Worm (Caenorhabditis elegans) whole organism, early embryonic: ENCODE measurements around the gene C44C10.15.

Experiments used
- B0310.2 ChIP-seq: sonication (generic microtip); optimal IDR thresholded peaks from 2 replicates; lab custom pipeline; 2016; ENCODE audit warnings: mild to moderate bottlenecking, missing genetic modification characterization, missing compliant biosample characterization
- ceh-13 ChIP-seq: fragments of 200-800 bp; sonication (Bioruptor generic); optimal IDR thresholded peaks from 2 replicates; lab custom pipeline; 2018; ENCODE audit warnings: mild to moderate bottlenecking, missing genetic modification characterization, missing compliant biosample characterization
- flt-1 ChIP-seq: fragments of 200-800 bp; sonication (Bioruptor generic); IDR thresholded peaks from 2 replicates; pipeline ENCODE4 v1.3.6; 2022; ENCODE audit warnings: missing genetic modification characterization, missing compliant biosample characterization
- hmbx-1 ChIP-seq: sonication (generic microtip); optimal IDR thresholded peaks from 2 replicates; lab custom pipeline; 2016; ENCODE audit warnings: mild to moderate bottlenecking, missing genetic modification characterization, missing compliant biosample characterization
- hmg-4 ChIP-seq: fragments of 200-800 bp; sonication (Bioruptor generic); optimal IDR thresholded peaks from 2 replicates; lab custom pipeline; 2018; ENCODE audit warnings: mild to moderate bottlenecking, missing genetic modification characterization, missing compliant biosample characterization
- sea-1 ChIP-seq: fragments of 200-800 bp; sonication (Bioruptor generic); conservative IDR thresholded peaks from 2 replicates; pipeline ENCODE4 v1.3.6; 2022; ENCODE audit warnings: missing genetic modification characterization, missing compliant biosample characterization
- tbx-11 ChIP-seq: fragments of 200-800 bp; sonication (Bioruptor generic); IDR thresholded peaks from 2 replicates; pipeline ENCODE4 v1.3.6; 2022; ENCODE audit warnings: missing genetic modification characterization, missing compliant biosample characterization
- tbx-37 ChIP-seq: fragments of 200-800 bp; sonication (Bioruptor generic); conservative IDR thresholded peaks from 2 replicates; pipeline ENCODE4 v1.3.6; 2022; ENCODE audit warnings: missing genetic modification reagents, missing genetic modification characterization, missing compliant biosample characterization

- TF ChIP-seq flt-1 (GFP tag; lab: Robert Waterston, UW) (no peak), ceh-13 (no peak), hmbx-1 (tag; lab: Kevin White, UChicago) (no peak), tbx-11 (GFP tag; lab: Robert Waterston, UW) (no peak), tbx-37 (GFP tag; lab: Robert Waterston, UW) (no peak), hmg-4 (GFP tag; lab: Kevin White, UChicago) (no peak), B0310.2 (tag; lab: Kevin White, UChicago) (no peak), sea-1 (no peak)
Measured at ce11 chrX:11725646-11726045, 25.5 kb upstream of the C44C10.15 start.
